Worm (Caenorhabditis elegans): Measurements from ENCODE around the gene ZK1307.9.

Gene ZK1307.9

ce11 chrII:9695942-9696341 lies 46.7 kb downstream of the ZK1307.9 start:
- peak; percentile 27 for TF ChIP-seq fkh-10 (GFP tag; optimal IDR thresholded peaks at IDR 0.05)
- TF ChIP-seq elt-1 (tag; optimal IDR thresholded peaks at IDR 0.05): peak; percentile 86
- TF ChIP-seq nhr-77 (tag; optimal IDR thresholded peaks at IDR 0.05): no peak

ce11 chrII:9700363-9700762 lies 51.1 kb downstream of the ZK1307.9 start, which contains the start of the genes Y53C12A.8 and Y53C12A.7:
Gene Y53C12A.8 (minus strand): TSS chrII:9700463.
Gene Y53C12A.7 (plus strand): TSS chrII:9700543.
- no peak for TF ChIP-seq R02D3.7 (tag; optimal IDR thresholded peaks at IDR 0.05)
- TF ChIP-seq nhr-77 (tag; optimal IDR thresholded peaks at IDR 0.05): no peak
- TF ChIP-seq nfya-1 (tag; optimal IDR thresholded peaks at IDR 0.05; ENCODE audit: insufficient read depth): no peak
- TF ChIP-seq egl-27 (tag; optimal IDR thresholded peaks at IDR 0.05): no peak
- no peak for TF ChIP-seq ztf-4 (tag; optimal IDR thresholded peaks at IDR 0.05)
- no peak for TF ChIP-seq ztf-11 (tag; optimal IDR thresholded peaks at IDR 0.05)
- TF ChIP-seq elt-1 (tag; optimal IDR thresholded peaks at IDR 0.05): no peak
- TF ChIP-seq nhr-23 (tag; optimal IDR thresholded peaks at IDR 0.05): no peak
- no peak for TF ChIP-seq unc-62 (GFP tag; optimal IDR thresholded peaks at IDR 0.05)
- no peak for TF ChIP-seq sea-2 (GFP tag; optimal IDR thresholded peaks at IDR 0.05)
- no peak for TF ChIP-seq eor-1 (tag; optimal IDR thresholded peaks at IDR 0.05)
- no peak for TF ChIP-seq ceh-16 (tag; optimal IDR thresholded peaks at IDR 0.05)
- TF ChIP-seq nhr-12 (tag; optimal IDR thresholded peaks at IDR 0.05): no peak
- no peak for TF ChIP-seq nhr-237 (tag; optimal IDR thresholded peaks at IDR 0.05)
- no peak for TF ChIP-seq nhr-11 (tag; optimal IDR thresholded peaks at IDR 0.05)
- no peak for TF ChIP-seq jun-1 (tag; optimal IDR thresholded peaks at IDR 0.05)
- no peak for TF ChIP-seq ama-1 (optimal IDR thresholded peaks at IDR 0.05)
- TF ChIP-seq egl-5 (tag; optimal IDR thresholded peaks at IDR 0.05): no peak
